Fruit fly (Drosophila melanogaster) whole organism, prepupa: Measurements from ENCODE around the gene CG31406.

Experiments
- CG11294 ChIP-seq: fragments of 200-800 bp; sonication (Bioruptor generic); IDR thresholded peaks from 2 replicates; pipeline ENCODE4 v1.3.6; 2022; ENCODE audit warnings: missing biosample characterization, missing genetic modification characterization
- CG32006 ChIP-seq: fragments of 200-800 bp; sonication (Bioruptor generic); optimal IDR thresholded peaks from 3 replicates; lab custom pipeline; 2017; ENCODE audit warnings: missing biosample characterization, mild to moderate bottlenecking, missing genetic modification characterization
- CG4318 ChIP-seq: fragments of 200-800 bp; sonication (Bioruptor generic); optimal IDR thresholded peaks from 3 replicates; lab custom pipeline; 2017; ENCODE audit warnings: missing biosample characterization, mild to moderate bottlenecking, missing genetic modification characterization
- CG6808 ChIP-seq: fragments of 200-800 bp; sonication (Bioruptor generic); optimal IDR thresholded peaks from 3 replicates; lab custom pipeline; 2017; ENCODE audit warnings: missing biosample characterization, missing genetic modification characterization, mild to moderate bottlenecking, moderate library complexity, missing genetic modification reagents
- CG8119 ChIP-seq: fragments of 200-800 bp; sonication (Bioruptor generic); IDR thresholded peaks from 3 replicates; pipeline ENCODE4 v1.3.6; 2022; ENCODE audit warnings: missing biosample characterization, missing genetic modification characterization
- CG8319 ChIP-seq: fragments of 200-800 bp; sonication (Bioruptor generic); optimal IDR thresholded peaks from 3 replicates; lab custom pipeline; 2016; ENCODE audit warnings: missing biosample characterization, missing genetic modification characterization
- Ets21C ChIP-seq: fragments of 200-800 bp; sonication (Bioruptor generic); optimal IDR thresholded peaks from 3 replicates; lab custom pipeline; 2016; ENCODE audit warnings: missing biosample characterization, missing genetic modification characterization
- Lpt ChIP-seq: fragments of 200-800 bp; sonication (Bioruptor generic); optimal IDR thresholded peaks from 3 replicates; lab custom pipeline; 2016; ENCODE audit warnings: missing biosample characterization, missing genetic modification characterization
- Smox ChIP-seq: fragments of 200-800 bp; sonication (Bioruptor generic); optimal IDR thresholded peaks from 3 replicates; lab custom pipeline; 2016; ENCODE audit warnings: missing biosample characterization, missing genetic modification characterization
- Sox15 ChIP-seq: fragments of 200-800 bp; sonication (Bioruptor generic); optimal IDR thresholded peaks from 3 replicates; lab custom pipeline; 2016; ENCODE audit warnings: missing biosample characterization, missing genetic modification characterization
- dsx ChIP-seq: fragments of 200-800 bp; optimal IDR thresholded peaks from 3 replicates; lab custom pipeline; 2019; ENCODE audit warnings: missing biosample characterization, mild to moderate bottlenecking, missing genetic modification characterization, moderate library complexity; ENCODE audit not compliant: poor library complexity, severe bottlenecking
- esn ChIP-seq: fragments of 200-800 bp; sonication (Bioruptor generic); optimal IDR thresholded peaks from 2 replicates; lab custom pipeline; 2016; ENCODE audit warnings: missing biosample characterization, mild to moderate bottlenecking, missing genetic modification characterization, moderate library complexity

- no peak for TF ChIP-seq Ets21C (GFP tag; lab: Kevin White, UChicago)
- TF ChIP-seq Lpt (GFP tag; lab: Kevin White, UChicago), result no peak
- TF ChIP-seq esn (GFP tag; lab: Kevin White, UChicago), result no peak
- no peak for TF ChIP-seq Smox (GFP tag; lab: Kevin White, UChicago)
- TF ChIP-seq CG8119, result no peak
- no peak for TF ChIP-seq Sox15 (GFP tag; lab: Kevin White, UChicago)
- no peak for TF ChIP-seq CG6808
- TF ChIP-seq CG32006, result no peak
- TF ChIP-seq CG4318 (GFP tag; lab: Kevin White, UChicago), result no peak
- TF ChIP-seq CG11294 (GFP tag; lab: Robert Waterston, UW), result no peak
- no peak for TF ChIP-seq dsx (GFP tag; lab: Kevin White, UChicago)
- no peak for TF ChIP-seq CG8319
Measured at dm6 chr3R:10391863-10392538, 43.4 kb downstream of the CG31406 start.
